Worm (Caenorhabditis elegans) whole organism, midembryonic: ENCODE data around the gene C13A2.10.

Source experiments
- T22C8.4 ChIP-seq: fragments of 200-800 bp; sonication (Bioruptor generic); IDR thresholded peaks from 2 replicates; pipeline ENCODE4 v1.3.6; 2022; ENCODE audit warnings: missing genetic modification characterization, missing compliant biosample characterization
- flt-1 ChIP-seq: fragments of 200-800 bp; sonication (Bioruptor generic); IDR thresholded peaks from 2 replicates; pipeline ENCODE4 v1.3.6; 2022; ENCODE audit warnings: missing genetic modification characterization, missing compliant biosample characterization
- med-1 ChIP-seq: sonication (generic microtip); optimal IDR thresholded peaks from 2 replicates; lab custom pipeline; 2017; ENCODE audit warnings: missing genetic modification characterization, mild to moderate bottlenecking, missing compliant biosample characterization, antibody characterized with exemption, missing genetic modification reagents; ENCODE audit not compliant: insufficient read depth
- ztf-23 ChIP-seq: fragments of 200-800 bp; sonication (Bioruptor generic); IDR thresholded peaks from 2 replicates; pipeline ENCODE4 v1.3.6; 2022; ENCODE audit warnings: missing genetic modification reagents, missing genetic modification characterization, missing compliant biosample characterization

ce11 chrV:7274992-7275391 lies at the start of gene C13A2.10:
- TF ChIP-seq ztf-23: no peak
- no peak for TF ChIP-seq med-1 (GFP tag; lab: Kevin White, UChicago)
- no peak for TF ChIP-seq flt-1 (GFP tag; lab: Robert Waterston, UW)
- no peak for TF ChIP-seq T22C8.4
